Worm (Caenorhabditis elegans) whole organism, L1 larva: Measurements from ENCODE around the gene Y110A2AL.2.

Experiments
- C04F5.9 ChIP-seq: sonication (generic microtip); optimal IDR thresholded peaks from 2 replicates; lab custom pipeline; 2016; ENCODE audit warnings: missing genetic modification characterization, missing compliant biosample characterization
- C16A3.4 ChIP-seq: fragments of 150-350 bp; optimal IDR thresholded peaks from 2 replicates; lab custom pipeline; 2014; ENCODE audit warnings: missing biosample characterization, missing genetic modification characterization
- F16B12.6 ChIP-seq: fragments of 150-350 bp; optimal IDR thresholded peaks from 2 replicates; lab custom pipeline; 2014; ENCODE audit warnings: missing biosample characterization, missing genetic modification characterization
- aha-1 ChIP-seq: fragments of 150-350 bp; optimal IDR thresholded peaks from 2 replicates; lab custom pipeline; 2014; ENCODE audit warnings: missing biosample characterization, missing genetic modification characterization
- alr-1 ChIP-seq: fragments of 200-800 bp; sonication (Bioruptor generic); optimal IDR thresholded peaks from 2 replicates; lab custom pipeline; 2018; ENCODE audit warnings: borderline replicate concordance, mild to moderate bottlenecking, missing genetic modification characterization, missing compliant biosample characterization
- blmp-1 ChIP-seq: fragments of 150-350 bp; optimal IDR thresholded peaks from 2 replicates; lab custom pipeline; 2014; ENCODE audit warnings: missing biosample characterization, missing genetic modification characterization
- ceh-82 ChIP-seq, 3 experiments: fragments of 150-350 bp in 1 of 3; sonication (generic microtip) in 2 of 3; optimal IDR thresholded peaks; 2 replicates each; lab custom pipeline; 2014 to 2017; ENCODE audit warnings: missing biosample characterization in 3 of 3, missing genetic modification characterization in 3 of 3
- ces-1 ChIP-seq: fragments of 150-350 bp; optimal IDR thresholded peaks from 2 replicates; lab custom pipeline; 2014; ENCODE audit warnings: missing biosample characterization, missing genetic modification reagents, missing genetic modification characterization
- dpl-1 ChIP-seq, 3 experiments: fragments of 150-350 bp in 2 of 3; sonication (generic microtip) in 1 of 3; optimal IDR thresholded peaks; 2 replicates each; lab custom pipeline; 2014 to 2017; ENCODE audit warnings: missing biosample characterization in 3 of 3, missing genetic modification characterization in 3 of 3, missing genetic modification reagents in 3 of 3
- dsc-1 ChIP-seq: sonication (generic microtip); optimal IDR thresholded peaks from 2 replicates; lab custom pipeline; 2016; ENCODE audit warnings: mild to moderate bottlenecking, missing genetic modification characterization, missing compliant biosample characterization
- efl-1 ChIP-seq, 4 experiments: fragments of 150-350 bp; optimal IDR thresholded peaks in 3 of 4; peaks in 1 of 4; 1 replicate in 1 of 4; 2 replicates in 3 of 4; lab custom pipeline; 2014; ENCODE audit warnings: missing biosample characterization in 2 of 4, missing genetic modification characterization in 2 of 4, missing genetic modification reagents in 2 of 4
- egl-13 ChIP-seq: sonication (generic microtip); optimal IDR thresholded peaks from 2 replicates; lab custom pipeline; 2016; ENCODE audit warnings: missing genotype, missing genetic modification reagents, missing genetic modification characterization, missing compliant biosample characterization
- elt-2 ChIP-seq: sonication (generic microtip); optimal IDR thresholded peaks from 2 replicates; lab custom pipeline; 2016; ENCODE audit warnings: missing genetic modification characterization, mild to moderate bottlenecking, inconsistent platforms, missing compliant biosample characterization, missing genetic modification reagents
- elt-3 ChIP-seq, 6 experiments: fragments of 150-350 bp in 1 of 6; sonication (generic microtip); optimal IDR thresholded peaks; 2 replicates each; lab custom pipeline; 2017 to 2018; ENCODE audit warnings: missing biosample characterization in 6 of 6, missing genetic modification characterization in 6 of 6, inconsistent platforms in 1 of 6
- fkh-4 ChIP-seq: sonication (generic microtip); optimal IDR thresholded peaks from 2 replicates; lab custom pipeline; 2016; ENCODE audit warnings: missing compliant biosample characterization, missing genetic modification characterization, borderline replicate concordance
- grh-1 ChIP-seq: fragments of 200-800 bp; sonication (Bioruptor generic); IDR thresholded peaks from 2 replicates; pipeline ENCODE4 v1.3.6; 2022; ENCODE audit warnings: missing genetic modification reagents, missing genetic modification characterization, missing compliant biosample characterization
- hlh-4 ChIP-seq: sonication (generic microtip); optimal IDR thresholded peaks from 2 replicates; lab custom pipeline; 2016; ENCODE audit warnings: mild to moderate bottlenecking, missing genetic modification characterization, missing compliant biosample characterization
- irx-1 ChIP-seq: sonication (generic microtip); optimal IDR thresholded peaks from 2 replicates; lab custom pipeline; 2016; ENCODE audit warnings: missing genetic modification characterization, missing compliant biosample characterization
- lin-13 ChIP-seq: fragments of 150-350 bp; optimal IDR thresholded peaks from 2 replicates; lab custom pipeline; 2014; ENCODE audit warnings: missing biosample characterization, missing genetic modification reagents, missing genetic modification characterization
- lin-14 ChIP-seq: fragments of 200-800 bp; sonication (Bioruptor generic); optimal IDR thresholded peaks from 2 replicates; lab custom pipeline; 2018; ENCODE audit warnings: mild to moderate bottlenecking, missing genetic modification characterization, moderate library complexity, missing compliant biosample characterization
- lin-15B ChIP-seq: fragments of 150-350 bp; sonication (generic microtip); optimal IDR thresholded peaks from 3 replicates; lab custom pipeline; 2014; ENCODE audit warnings: missing biosample characterization, missing genetic modification characterization
- lin-35 ChIP-seq, 2 experiments: fragments of 150-350 bp; optimal IDR thresholded peaks; 2 replicates each; lab custom pipeline; 2014; ENCODE audit warnings: missing biosample characterization in 2 of 2, missing genetic modification characterization in 2 of 2, missing genetic modification reagents in 2 of 2
- lsy-2 ChIP-seq, 2 experiments: fragments of 150-350 bp; optimal IDR thresholded peaks; 2 replicates each; lab custom pipeline; 2014; ENCODE audit warnings: missing biosample characterization in 2 of 2, missing genetic modification characterization in 2 of 2
- mdl-1 ChIP-seq, 2 experiments: fragments of 150-350 bp; optimal IDR thresholded peaks; 2 replicates each; lab custom pipeline; 2014 to 2017; ENCODE audit warnings: missing biosample characterization in 2 of 2, missing genetic modification characterization in 2 of 2, inconsistent platforms in 1 of 2
- mef-2 ChIP-seq: fragments of 150-350 bp; optimal IDR thresholded peaks from 2 replicates; lab custom pipeline; 2014; ENCODE audit warnings: missing biosample characterization, missing genetic modification characterization
- mep-1 ChIP-seq: fragments of 150-350 bp; optimal IDR thresholded peaks from 2 replicates; lab custom pipeline; 2014; ENCODE audit warnings: missing biosample characterization, missing genetic modification characterization
- nhr-12 ChIP-seq: sonication (generic microtip); optimal IDR thresholded peaks from 2 replicates; lab custom pipeline; 2017; ENCODE audit warnings: missing biosample characterization, missing genetic modification characterization
- nhr-20 ChIP-seq: sonication (generic microtip); optimal IDR thresholded peaks from 2 replicates; lab custom pipeline; 2016; ENCODE audit warnings: mild to moderate bottlenecking, missing genetic modification characterization, missing compliant biosample characterization
- nhr-237 ChIP-seq: fragments of 150-350 bp; optimal IDR thresholded peaks from 2 replicates; lab custom pipeline; 2014; ENCODE audit warnings: missing biosample characterization, missing genetic modification characterization
- nhr-71 ChIP-seq: sonication (generic microtip); optimal IDR thresholded peaks from 2 replicates; lab custom pipeline; 2016; ENCODE audit warnings: mild to moderate bottlenecking, missing genetic modification characterization, moderate library complexity, missing compliant biosample characterization
- nhr-76 ChIP-seq: sonication (generic microtip); optimal IDR thresholded peaks from 2 replicates; lab custom pipeline; 2017; ENCODE audit warnings: missing biosample characterization, missing genetic modification characterization
- nhr-84 ChIP-seq: sonication (generic microtip); optimal IDR thresholded peaks from 2 replicates; lab custom pipeline; 2017; ENCODE audit warnings: missing biosample characterization, missing genetic modification characterization
- nhr-85 ChIP-seq: sonication (generic microtip); peaks from one replicate; lab custom pipeline; 2016; ENCODE audit warnings: missing genetic modification characterization, inconsistent platforms, missing compliant biosample characterization
- nhr-90 ChIP-seq: sonication (generic microtip); optimal IDR thresholded peaks from 2 replicates; lab custom pipeline; 2016; ENCODE audit warnings: mild to moderate bottlenecking, missing genetic modification characterization, missing compliant biosample characterization; ENCODE audit not compliant: poor library complexity
- pag-3 ChIP-seq: sonication (generic microtip); optimal IDR thresholded peaks from 2 replicates; lab custom pipeline; 2017; ENCODE audit warnings: missing genetic modification characterization, mild to moderate bottlenecking, missing compliant biosample characterization, antibody characterized with exemption, borderline replicate concordance; ENCODE audit not compliant: insufficient read depth
- pax-3 ChIP-seq: fragments of 200-800 bp; sonication (Bioruptor generic); optimal IDR thresholded peaks from 2 replicates; lab custom pipeline; 2018; ENCODE audit warnings: mild to moderate bottlenecking, missing genetic modification characterization, moderate library complexity, missing compliant biosample characterization
- pqm-1 ChIP-seq: sonication (generic microtip); optimal IDR thresholded peaks from 3 replicates; lab custom pipeline; 2017; ENCODE audit warnings: missing biosample characterization, missing genetic modification characterization
- rnt-1 ChIP-seq: sonication (generic microtip); optimal IDR thresholded peaks from 2 replicates; lab custom pipeline; 2016; ENCODE audit warnings: mild to moderate bottlenecking, missing genetic modification characterization, moderate library complexity, missing compliant biosample characterization
- snu-23 ChIP-seq: sonication (generic microtip); optimal IDR thresholded peaks from 2 replicates; lab custom pipeline; 2016; ENCODE audit warnings: missing genetic modification characterization, missing compliant biosample characterization
- sptf-1 ChIP-seq: fragments of 150-350 bp; optimal IDR thresholded peaks from 2 replicates; lab custom pipeline; 2014; ENCODE audit warnings: missing biosample characterization, missing genetic modification characterization
- swsn-7 ChIP-seq: sonication (generic microtip); optimal IDR thresholded peaks from 2 replicates; lab custom pipeline; 2016; ENCODE audit warnings: missing genetic modification characterization, missing compliant biosample characterization
- unc-62 ChIP-seq: fragments of 150-350 bp; optimal IDR thresholded peaks from 2 replicates; lab custom pipeline; 2014; ENCODE audit warnings: missing biosample characterization, missing genetic modification reagents, missing genetic modification characterization
- unc-98 ChIP-seq: fragments of 200-800 bp; sonication (Bioruptor generic); IDR thresholded peaks from 2 replicates; pipeline ENCODE4 v1.3.6; 2022; ENCODE audit warnings: missing genetic modification characterization, missing compliant biosample characterization
- zip-4 ChIP-seq: fragments of 200-800 bp; sonication (Bioruptor generic); optimal IDR thresholded peaks from 2 replicates; lab custom pipeline; 2018; ENCODE audit warnings: mild to moderate bottlenecking, missing genetic modification characterization, moderate library complexity, missing compliant biosample characterization
- ztf-4 ChIP-seq: fragments of 150-350 bp; optimal IDR thresholded peaks from 2 replicates; lab custom pipeline; 2014; ENCODE audit warnings: missing biosample characterization, missing genetic modification characterization

The Y110A2AL.2 gene

DNA sequence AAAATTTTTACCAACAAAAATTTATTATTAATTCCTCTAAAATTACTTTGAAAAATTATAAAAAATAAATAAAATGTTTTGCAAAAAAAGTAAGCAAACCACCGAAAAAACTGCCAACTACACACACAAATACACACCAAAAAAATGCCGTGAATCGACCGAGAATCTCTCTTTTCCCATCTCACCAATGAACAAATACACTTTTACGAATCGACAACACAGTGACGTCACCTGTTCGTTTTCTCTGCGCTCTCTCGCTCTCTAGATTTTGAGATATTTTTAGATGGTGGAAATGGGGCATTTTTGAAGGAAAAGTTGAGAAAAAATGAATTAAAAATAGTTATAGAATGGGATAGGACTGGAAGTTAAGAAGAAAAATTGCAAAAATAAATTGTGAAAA is 35.7 kb upstream of the Y110A2AL.2 start (continued):
- TF ChIP-seq nhr-84 (no peak), efl-1 (optimal IDR thresholded peaks at IDR 0.05; lab: Kevin White, UChicago) (peak; percentile 13 to 36), efl-1 (GFP tag; optimal IDR thresholded peaks at IDR 0.05 in 1 of 2; lab: Kevin White, UChicago) (no peak), elt-3 (tag; optimal IDR thresholded peaks at IDR 0.05; lab: Kevin White, UChicago) (peak in 1 of 6 experiments; percentile 38), F16B12.6 (tag; lab: Kevin White, UChicago) (no peak), nhr-12 (tag; lab: Kevin White, UChicago) (no peak), mef-2 (tag; lab: Kevin White, UChicago) (peak; percentile 43), dsc-1 (tag; lab: Kevin White, UChicago) (no peak), nhr-71 (peak; percentile 52), ceh-82 (tag; optimal IDR thresholded peaks at IDR 0.05; lab: Kevin White, UChicago) (peak in 1 of 3 experiments; percentile 6), lin-13 (GFP tag; lab: Kevin White, UChicago) (no peak), mdl-1 (tag; optimal IDR thresholded peaks at IDR 0.05; lab: Kevin White, UChicago) (no peak), nhr-85 (tag; lab: Kevin White, UChicago) (peak; percentile 61), pqm-1 (no peak), snu-23 (peak; percentile 33), egl-13 (tag; lab: Kevin White, UChicago) (no peak), nhr-237 (tag; lab: Kevin White, UChicago) (no peak), lin-14 (GFP tag; lab: Kevin White, UChicago) (peak; percentile 77), sptf-1 (tag; lab: Kevin White, UChicago) (no peak), pax-3 (no peak), irx-1 (tag; lab: Kevin White, UChicago) (no peak), lsy-2 (tag; optimal IDR thresholded peaks at IDR 0.05; lab: Kevin White, UChicago) (peak; percentile 40 to 54), ces-1 (GFP tag; lab: Kevin White, UChicago) (no peak), blmp-1 (tag; lab: Kevin White, UChicago) (peak; percentile 52), nhr-20 (peak; percentile 44), ztf-4 (tag; lab: Kevin White, UChicago) (no peak), grh-1 (GFP tag; lab: Robert Waterston, UW) (no peak), aha-1 (no peak), fkh-4 (tag; lab: Kevin White, UChicago) (no peak), C16A3.4 (tag; lab: Kevin White, UChicago) (no peak), lin-15B (no peak), zip-4 (GFP tag; lab: Kevin White, UChicago) (no peak), unc-98 (GFP tag; lab: Robert Waterston, UW) (no peak), lin-35 (GFP tag; optimal IDR thresholded peaks at IDR 0.05; lab: Kevin White, UChicago) (peak in 1 of 2 experiments; percentile 37), mep-1 (tag; lab: Kevin White, UChicago) (peak; percentile 48)

- TF ChIP-seq rnt-1 (tag; lab: Kevin White, UChicago), result peak; percentile 13
- TF ChIP-seq alr-1 (tag; lab: Kevin White, UChicago), result no peak
- TF ChIP-seq unc-62 (GFP tag; lab: Kevin White, UChicago), result no peak
- peak; percentile 27 for TF ChIP-seq nhr-85 (tag; lab: Kevin White, UChicago)
- TF ChIP-seq C04F5.9 (tag; lab: Kevin White, UChicago), result no peak
Observed at ce11 chrII:2832539-2832938, 35.3 kb upstream of the Y110A2AL.2 start.

DNA sequence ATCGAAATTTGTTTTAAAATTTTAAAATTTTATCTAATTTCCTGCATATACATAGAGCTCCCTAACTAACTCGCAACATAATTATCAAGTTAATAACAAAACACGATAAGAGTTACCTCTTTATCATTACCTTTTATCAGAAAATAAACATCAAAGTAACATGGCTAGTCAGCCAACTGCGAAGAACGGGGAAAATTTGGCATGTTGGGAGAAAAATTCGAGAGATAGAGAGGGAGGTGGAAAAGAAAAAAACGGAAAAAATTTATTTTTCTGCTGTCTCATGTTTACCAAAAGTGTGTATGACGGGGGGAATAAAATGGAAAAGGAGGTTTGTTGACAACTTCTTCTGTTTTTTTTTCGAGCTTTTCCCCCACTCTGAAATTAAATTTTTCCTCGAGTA is 33.7 kb upstream of the Y110A2AL.2 start:
- TF ChIP-seq nhr-20 (peak; percentile 20), swsn-7 (no peak), blmp-1 (tag; lab: Kevin White, UChicago) (peak; percentile 0), efl-1 (optimal IDR thresholded peaks at IDR 0.05; lab: Kevin White, UChicago) (no peak), efl-1 (GFP tag; optimal IDR thresholded peaks at IDR 0.05 in 1 of 2; lab: Kevin White, UChicago) (peak in 1 of 2 experiments; percentile 77), nhr-76 (tag; lab: Kevin White, UChicago) (no peak), dpl-1 (GFP tag; optimal IDR thresholded peaks at IDR 0.05; lab: Kevin White, UChicago) (peak in 1 of 3 experiments; percentile 4), lin-35 (GFP tag; optimal IDR thresholded peaks at IDR 0.05; lab: Kevin White, UChicago) (peak in 1 of 2 experiments; percentile 44), pag-3 (tag; lab: Kevin White, UChicago) (no peak), rnt-1 (tag; lab: Kevin White, UChicago) (no peak), elt-3 (tag; optimal IDR thresholded peaks at IDR 0.05; lab: Kevin White, UChicago) (peak in 1 of 6 experiments; percentile 53), elt-2 (tag; lab: Kevin White, UChicago) (peak; percentile 83), hlh-4 (no peak), nhr-90 (tag; lab: Kevin White, UChicago) (no peak)
- TF ChIP-seq, all 84 proteins: peak for 7
